Worm (Caenorhabditis elegans) whole organism, young adult: ENCODE measurements around the gene C25H3.17.

Experiments used
- C17E4.6 ChIP-seq: fragments of 200-800 bp; sonication (Bioruptor generic); IDR thresholded peaks from 2 replicates; pipeline ENCODE4 v1.3.6; 2022; ENCODE audit warnings: missing genetic modification reagents, missing genetic modification characterization, missing compliant biosample characterization
- F10E7.11 ChIP-seq: sonication (generic microtip); optimal IDR thresholded peaks from 2 replicates; lab custom pipeline; 2017; ENCODE audit warnings: mild to moderate bottlenecking, missing genetic modification characterization, moderate library complexity, missing compliant biosample characterization
- F23B12.7 ChIP-seq: sonication (generic microtip); optimal IDR thresholded peaks from 2 replicates; lab custom pipeline; 2017; ENCODE audit warnings: missing genetic modification characterization, mild to moderate bottlenecking, missing compliant biosample characterization, antibody characterized with exemption, moderate library complexity; ENCODE audit not compliant: insufficient read depth
- F37B4.10 ChIP-seq: fragments of 200-800 bp; sonication (Bioruptor generic); IDR thresholded peaks from 2 replicates; pipeline ENCODE4 v1.3.6; 2022; ENCODE audit warnings: missing genetic modification characterization, missing compliant biosample characterization
- F39B2.1 ChIP-seq: fragments of 200-800 bp; sonication (Bioruptor generic); IDR thresholded peaks from 2 replicates; pipeline ENCODE4 v1.3.6; 2022; ENCODE audit warnings: missing genetic modification reagents, missing genetic modification characterization, missing compliant biosample characterization
- F49E8.2 ChIP-seq: sonication (generic microtip); optimal IDR thresholded peaks from 3 replicates; lab custom pipeline; 2017; ENCODE audit warnings: missing genetic modification characterization, mild to moderate bottlenecking, missing compliant biosample characterization, antibody characterized with exemption, moderate library complexity; ENCODE audit not compliant: insufficient read depth
- F57A8.1 ChIP-seq: fragments of 200-800 bp; sonication (Bioruptor generic); optimal IDR thresholded peaks from 2 replicates; lab custom pipeline; 2018; ENCODE audit warnings: mild to moderate bottlenecking, missing genetic modification characterization, moderate library complexity, missing compliant biosample characterization
- F57C9.4 ChIP-seq: sonication (generic microtip); optimal IDR thresholded peaks from 2 replicates; lab custom pipeline; 2017; ENCODE audit warnings: mild to moderate bottlenecking, missing genetic modification characterization, missing compliant biosample characterization
- Y53F4B.3 ChIP-seq: fragments of 200-800 bp; sonication (Bioruptor generic); IDR thresholded peaks from 2 replicates; pipeline ENCODE4 v1.3.6; 2022; ENCODE audit warnings: missing genetic modification reagents, missing genetic modification characterization, missing compliant biosample characterization
- Y67H2A.10 ChIP-seq: fragments of 200-800 bp; sonication (Bioruptor generic); conservative IDR thresholded peaks from 2 replicates; pipeline ENCODE4 v1.3.6; 2022; ENCODE audit warnings: missing genetic modification reagents, missing genetic modification characterization, missing compliant biosample characterization
- Y79H2A.3 ChIP-seq: fragments of 200-800 bp; sonication (Bioruptor generic); conservative IDR thresholded peaks from 2 replicates; pipeline ENCODE4 v1.3.6; 2022; ENCODE audit warnings: missing genetic modification reagents, missing genetic modification characterization, missing compliant biosample characterization
- Y95B8A.8 ChIP-seq: fragments of 200-800 bp; sonication (Bioruptor generic); IDR thresholded peaks from 2 replicates; pipeline ENCODE4 v1.3.6; 2022; ENCODE audit warnings: missing genetic modification reagents, missing genetic modification characterization, missing compliant biosample characterization
- ama-1 ChIP-seq, 3 experiments: fragments of 150-350 bp in 1 of 3; sonication (generic microtip) in 2 of 3; optimal IDR thresholded peaks; 2 replicates each; lab custom pipeline; 2014 to 2018; ENCODE audit warnings: missing biosample characterization in 2 of 3, missing genetic modification characterization in 2 of 3, missing genetic modification reagents in 2 of 3
- attf-3 ChIP-seq: fragments of 200-800 bp; sonication (Bioruptor generic); conservative IDR thresholded peaks from 2 replicates; pipeline ENCODE4 v1.3.6; 2022; ENCODE audit warnings: missing genetic modification reagents, missing genetic modification characterization, missing compliant biosample characterization
- bed-1 ChIP-seq: fragments of 200-800 bp; sonication (Bioruptor generic); IDR thresholded peaks from 2 replicates; pipeline ENCODE4 v1.3.6; 2022; ENCODE audit warnings: missing genetic modification reagents, missing genetic modification characterization, missing compliant biosample characterization
- bed-2 ChIP-seq: fragments of 200-800 bp; sonication (Bioruptor generic); IDR thresholded peaks from 2 replicates; pipeline ENCODE4 v1.3.6; 2022; ENCODE audit warnings: missing genetic modification reagents, missing genetic modification characterization, missing compliant biosample characterization
- ccch-3 ChIP-seq: fragments of 200-800 bp; sonication (Bioruptor generic); optimal IDR thresholded peaks from 2 replicates; lab custom pipeline; 2018; ENCODE audit warnings: mild to moderate bottlenecking, missing genetic modification characterization, missing compliant biosample characterization
- cebp-2 ChIP-seq: fragments of 200-800 bp; sonication (Bioruptor generic); IDR thresholded peaks from 2 replicates; pipeline ENCODE4 v1.3.6; 2022; ENCODE audit warnings: missing genetic modification characterization, missing compliant biosample characterization
- ceh-40 ChIP-seq: fragments of 200-800 bp; sonication (Bioruptor generic); IDR thresholded peaks from 2 replicates; pipeline ENCODE4 v1.3.6; 2022; ENCODE audit warnings: missing genetic modification characterization, missing compliant biosample characterization
- ceh-58 ChIP-seq: fragments of 200-800 bp; sonication (Bioruptor generic); IDR thresholded peaks from 2 replicates; pipeline ENCODE4 v1.3.6; 2022; ENCODE audit warnings: missing genetic modification characterization, missing compliant biosample characterization
- ceh-91 ChIP-seq: fragments of 200-800 bp; sonication (Bioruptor generic); IDR thresholded peaks from 2 replicates; pipeline ENCODE4 v1.3.6; 2022; ENCODE audit warnings: missing genetic modification reagents, missing genetic modification characterization, missing compliant biosample characterization
- dpl-1 ChIP-seq: fragments of 150-350 bp; optimal IDR thresholded peaks from 2 replicates; lab custom pipeline; 2014; ENCODE audit warnings: missing biosample characterization, missing genetic modification reagents, missing genetic modification characterization
- efl-1 ChIP-seq: fragments of 150-350 bp; optimal IDR thresholded peaks from 2 replicates; lab custom pipeline; 2014; ENCODE audit warnings: missing biosample characterization, missing genetic modification reagents, missing genetic modification characterization
- egl-44 ChIP-seq: fragments of 200-800 bp; sonication (Bioruptor generic); IDR thresholded peaks from 2 replicates; pipeline ENCODE4 v1.3.6; 2022; ENCODE audit warnings: missing genetic modification reagents, missing genetic modification characterization, missing compliant biosample characterization
- him-1 ChIP-seq: sonication (generic microtip); optimal IDR thresholded peaks from 2 replicates; lab custom pipeline; 2016; ENCODE audit warnings: missing genotype, missing genetic modification reagents, missing genetic modification characterization, missing compliant biosample characterization
- hmg-1.2 ChIP-seq: fragments of 200-800 bp; sonication (Bioruptor generic); IDR thresholded peaks from 2 replicates; pipeline ENCODE4 v1.3.6; 2022; ENCODE audit warnings: missing genetic modification reagents, missing genetic modification characterization, missing compliant biosample characterization
- lin-40 ChIP-seq: sonication (generic microtip); optimal IDR thresholded peaks from 2 replicates; lab custom pipeline; 2016; ENCODE audit warnings: missing genetic modification characterization, mild to moderate bottlenecking, missing compliant biosample characterization, missing genotype, missing genetic modification reagents
- lir-1 ChIP-seq: fragments of 200-800 bp; sonication (Bioruptor generic); conservative IDR thresholded peaks from 2 replicates; pipeline ENCODE4 v1.3.6; 2022; ENCODE audit warnings: missing genetic modification reagents, missing genetic modification characterization, missing compliant biosample characterization
- madf-6 ChIP-seq: fragments of 200-800 bp; sonication (Bioruptor generic); IDR thresholded peaks from 2 replicates; pipeline ENCODE4 v1.3.6; 2022; ENCODE audit warnings: missing genetic modification reagents, missing genetic modification characterization, missing compliant biosample characterization
- madf-8 ChIP-seq: fragments of 200-800 bp; sonication (Bioruptor generic); conservative IDR thresholded peaks from 2 replicates; pipeline ENCODE4 v1.3.6; 2022; ENCODE audit warnings: missing genetic modification reagents, missing genetic modification characterization, missing compliant biosample characterization
- nfyb-1 ChIP-seq: fragments of 200-800 bp; sonication (Bioruptor generic); IDR thresholded peaks from 2 replicates; pipeline ENCODE4 v1.3.6; 2022; ENCODE audit warnings: missing genetic modification reagents, missing genetic modification characterization, missing compliant biosample characterization
- nhr-179 ChIP-seq: sonication (generic microtip); optimal IDR thresholded peaks from 2 replicates; lab custom pipeline; 2016; ENCODE audit warnings: mild to moderate bottlenecking, missing genetic modification characterization, missing compliant biosample characterization
- nhr-80 ChIP-seq: sonication (generic microtip); optimal IDR thresholded peaks from 2 replicates; lab custom pipeline; 2016; ENCODE audit warnings: missing genetic modification characterization, missing compliant biosample characterization
- nhr-90 ChIP-seq: sonication (generic microtip); optimal IDR thresholded peaks from 2 replicates; lab custom pipeline; 2016; ENCODE audit warnings: missing genotype, mild to moderate bottlenecking, missing genetic modification characterization, missing compliant biosample characterization
- rcor-1 ChIP-seq: fragments of 200-800 bp; sonication (Bioruptor generic); IDR thresholded peaks from 2 replicates; pipeline ENCODE4 v1.3.6; 2022; ENCODE audit warnings: missing genetic modification reagents, missing genetic modification characterization, missing compliant biosample characterization
- repo-1 ChIP-seq: sonication (generic microtip); optimal IDR thresholded peaks from 2 replicates; lab custom pipeline; 2017; ENCODE audit warnings: mild to moderate bottlenecking, missing genetic modification characterization, missing compliant biosample characterization
- somi-1 ChIP-seq: fragments of 200-800 bp; sonication (Bioruptor generic); optimal IDR thresholded peaks from 2 replicates; lab custom pipeline; 2018; ENCODE audit warnings: mild to moderate bottlenecking, missing genetic modification characterization, missing compliant biosample characterization
- sptf-2 ChIP-seq: fragments of 200-800 bp; sonication (Bioruptor generic); optimal IDR thresholded peaks from 2 replicates; lab custom pipeline; 2018; ENCODE audit warnings: mild to moderate bottlenecking, missing genetic modification characterization, missing compliant biosample characterization
- ztf-25 ChIP-seq: fragments of 200-800 bp; sonication (Bioruptor generic); IDR thresholded peaks from 2 replicates; pipeline ENCODE4 v1.3.6; 2022; ENCODE audit warnings: missing genetic modification reagents, missing genetic modification characterization, missing compliant biosample characterization
- ztf-26 ChIP-seq: sonication (generic microtip); optimal IDR thresholded peaks from 2 replicates; lab custom pipeline; 2017; ENCODE audit warnings: missing genetic modification characterization, missing compliant biosample characterization
- ztf-28 ChIP-seq: fragments of 200-800 bp; sonication (Bioruptor generic); IDR thresholded peaks from 2 replicates; pipeline ENCODE4 v1.3.6; 2022; ENCODE audit warnings: missing genetic modification reagents, missing genetic modification characterization, missing compliant biosample characterization

Gene C25H3.17

DNA sequence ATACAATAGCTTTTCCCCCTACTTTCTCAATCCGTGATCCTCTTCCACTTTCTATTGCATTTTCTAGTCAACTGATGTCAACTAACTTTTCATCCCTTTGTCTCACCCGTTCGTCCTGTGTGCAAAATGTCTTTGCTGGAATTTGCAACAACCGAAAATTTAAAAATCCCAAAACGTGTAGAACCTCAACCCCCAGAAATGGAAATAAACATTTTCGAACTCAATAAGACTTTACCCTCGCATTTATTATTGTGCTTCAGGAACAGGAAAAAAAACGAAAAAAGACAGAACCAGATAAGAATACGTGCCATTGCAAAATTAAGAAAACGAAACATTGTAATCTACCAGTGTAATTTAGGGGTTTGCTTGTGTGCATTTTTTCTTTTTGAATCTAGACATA, 42.6 kb upstream of the C25H3.17 start (continued):
- TF ChIP-seq F23B12.7 (tag; lab: Kevin White, UChicago): no peak

ce11 chrII:5710835-5711234, 41.4 kb upstream of the C25H3.17 start:
- no peak for TF ChIP-seq Y79H2A.3 (GFP tag; lab: Robert Waterston, UW)
- no peak for TF ChIP-seq rcor-1 (GFP tag; lab: Robert Waterston, UW)
- no peak for TF ChIP-seq ztf-26 (tag; lab: Kevin White, UChicago)
- no peak for TF ChIP-seq repo-1 (tag; lab: Kevin White, UChicago)
- TF ChIP-seq him-1 (tag; lab: Kevin White, UChicago): no peak
- no peak for TF ChIP-seq Y67H2A.10 (GFP tag; lab: Robert Waterston, UW)
- no peak for TF ChIP-seq F57A8.1
- TF ChIP-seq F39B2.1 (GFP tag; lab: Robert Waterston, UW): no peak
- TF ChIP-seq F57C9.4 (tag; lab: Kevin White, UChicago): no peak
- TF ChIP-seq nfyb-1 (GFP tag; lab: Robert Waterston, UW): no peak
- no peak for TF ChIP-seq ccch-3 (GFP tag; lab: Kevin White, UChicago)
- TF ChIP-seq ceh-91 (GFP tag; lab: Robert Waterston, UW): no peak
- TF ChIP-seq lin-40 (tag; lab: Kevin White, UChicago): no peak
- no peak for TF ChIP-seq nhr-90 (tag; lab: Kevin White, UChicago)
- no peak for TF ChIP-seq dpl-1
- TF ChIP-seq attf-3: no peak
- TF ChIP-seq F37B4.10 (GFP tag; lab: Robert Waterston, UW): no peak
- TF ChIP-seq nhr-80: no peak
- no peak for TF ChIP-seq egl-44

DNA sequence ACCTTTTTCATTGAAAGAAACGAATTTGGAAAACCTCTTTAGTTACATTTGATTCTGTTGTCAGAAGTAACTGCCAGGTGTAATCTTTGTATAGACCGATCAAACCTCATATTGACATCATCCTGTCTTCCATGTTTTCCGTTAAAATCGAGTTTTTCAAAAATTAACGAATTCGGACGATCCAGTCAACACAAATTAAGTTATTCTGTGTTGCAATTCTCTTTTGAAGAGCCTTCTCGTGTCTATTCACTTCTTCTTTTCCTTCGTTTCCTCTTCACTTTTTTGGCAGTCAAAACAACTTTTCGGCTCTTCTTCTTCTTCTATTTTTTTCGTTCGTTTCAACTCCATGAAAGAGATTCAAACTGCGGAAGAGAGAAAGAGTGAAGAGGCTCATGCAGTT, 38.7 kb upstream of the C25H3.17 start:
- TF ChIP-seq Y95B8A.8 (no peak), somi-1 (no peak), F49E8.2 (tag; lab: Kevin White, UChicago) (no peak), nhr-179 (no peak), madf-6 (GFP tag; lab: Robert Waterston, UW) (no peak), him-1 (tag; lab: Kevin White, UChicago) (no peak), bed-2 (GFP tag; lab: Robert Waterston, UW) (no peak), efl-1 (GFP tag; lab: Kevin White, UChicago) (no peak), C17E4.6 (GFP tag; lab: Robert Waterston, UW) (no peak)

- TF ChIP-seq nfyb-1 (GFP tag; lab: Robert Waterston, UW) (0 out of 2 replicates have a peak, but pooled peaks have one; percentile 34), ztf-28 (GFP tag; lab: Robert Waterston, UW) (no peak)
These were observed 38.1 kb upstream of the C25H3.17 start, which contains the start of gene osta-2 for ce11 chrII:5707532-5707931. Gene osta-2 (plus strand): TSS chrII:5707691.

ce11 chrII:5704479-5704878, 35.0 kb upstream of the C25H3.17 start:
- TF ChIP-seq ceh-40 (GFP tag; lab: Robert Waterston, UW) (no peak), sptf-2 (GFP tag; lab: Kevin White, UChicago) (no peak), ceh-58 (no peak), cebp-2 (no peak), bed-1 (no peak), hmg-1.2 (GFP tag; lab: Robert Waterston, UW) (no peak), Y53F4B.3 (no peak), lir-1 (GFP tag; lab: Robert Waterston, UW) (no peak), F10E7.11 (tag; lab: Kevin White, UChicago) (no peak), ztf-25 (GFP tag; lab: Robert Waterston, UW) (no peak), madf-8 (GFP tag; lab: Robert Waterston, UW) (no peak), ama-1 (optimal IDR thresholded peaks at IDR 0.05; lab: Kevin White, UChicago) (no peak), ama-1 (GFP tag; optimal IDR thresholded peaks at IDR 0.05; lab: Kevin White, UChicago) (no peak), Y67H2A.10 (GFP tag; lab: Robert Waterston, UW) (no peak)
